Fruit fly (Drosophila melanogaster): Measurements from ENCODE around the gene CG10375.

Gene CG10375

DNA sequence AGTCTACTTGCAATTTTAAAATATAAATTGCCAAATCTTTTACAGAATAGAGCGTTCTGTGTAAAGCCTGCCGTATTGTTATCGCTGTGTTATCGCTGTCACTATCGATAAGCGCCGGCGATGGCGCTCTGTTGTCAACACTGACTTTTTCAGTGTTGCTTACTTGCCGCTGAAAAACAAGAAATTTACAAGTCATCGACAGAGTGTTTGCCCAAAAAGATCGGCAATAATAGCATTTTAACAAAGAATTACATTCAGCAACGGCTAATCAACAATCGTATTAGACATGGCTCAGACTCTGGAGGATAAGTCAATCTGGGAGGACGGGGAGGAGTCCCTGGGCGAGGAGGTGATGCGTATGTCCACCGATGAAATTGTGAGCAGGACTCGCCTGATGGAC is 14.8 kb upstream of the CG10375 start, which contains the start of the genes RanBP3 and Rpt5 (continued):
- peak; percentile 83 for TF ChIP-seq slbo (GFP tag; IDR thresholded peaks at IDR 0.05)
- TF ChIP-seq CG9932 (GFP tag; IDR thresholded peaks at IDR 0.05): peak; percentile 83
- TF ChIP-seq CG9876 (GFP tag; optimal IDR thresholded peaks at IDR 0.05): no peak
- peak; percentile 85 for TF ChIP-seq CG2116 (GFP tag; optimal IDR thresholded peaks at IDR 0.05)
- TF ChIP-seq pan (optimal IDR thresholded peaks at IDR 0.05): no peak
- TF ChIP-seq pan (GFP tag; optimal IDR thresholded peaks at IDR 0.05 in 1 of 2, IDR thresholded peaks at IDR 0.05 in 1 of 2): no peak
- TF ChIP-seq zf30C (GFP tag; optimal IDR thresholded peaks at IDR 0.05): no peak
- no peak for TF ChIP-seq ranshi (GFP tag; IDR thresholded peaks at IDR 0.05)
- TF ChIP-seq Dbx (GFP tag; IDR thresholded peaks at IDR 0.05): peak; percentile 59; the same call in 2 of the 3 replicates
- TF ChIP-seq CG17361 (GFP tag; IDR thresholded peaks at IDR 0.05): no peak
- peak; percentile 3 for TF ChIP-seq CG4820 (GFP tag; optimal IDR thresholded peaks at IDR 0.05)
- peak; percentile 66 for TF ChIP-seq Doc3 (GFP tag; IDR thresholded peaks at IDR 0.05; ENCODE audit: partially characterized antibody)
- peak; percentile 45 to 68 for TF ChIP-seq Pdp1 (GFP tag; optimal IDR thresholded peaks at IDR 0.05)
- TF ChIP-seq p53 (GFP tag; optimal IDR thresholded peaks at IDR 0.05): peak; percentile 32
- no peak for TF ChIP-seq Lim3 (GFP tag; IDR thresholded peaks at IDR 0.05)
- TF ChIP-seq Max (GFP tag; optimal IDR thresholded peaks at IDR 0.05): peak; percentile 27
- no peak for TF ChIP-seq Awh (GFP tag; IDR thresholded peaks at IDR 0.05)
- TF ChIP-seq CG11723 (GFP tag; optimal IDR thresholded peaks at IDR 0.05): no peak
- TF ChIP-seq Opbp (GFP tag; IDR thresholded peaks at IDR 0.05; ENCODE audit: partially characterized antibody): peak; percentile 90
- TF ChIP-seq Myb (GFP tag; optimal IDR thresholded peaks at IDR 0.05): peak; percentile 60
- TF ChIP-seq pfk (GFP tag; optimal IDR thresholded peaks at IDR 0.05): no peak
- TF ChIP-seq oc (tag; optimal IDR thresholded peaks at IDR 0.05): no peak
- TF ChIP-seq ken (GFP tag; IDR thresholded peaks at IDR 0.05): peak; percentile 62; the same call in 1 of the 3 replicates
- no peak for TF ChIP-seq CG8290 (GFP tag; optimal IDR thresholded peaks at IDR 0.05)
- no peak for TF ChIP-seq CG8290 (tag; optimal IDR thresholded peaks at IDR 0.05)
- peak; percentile 30; the same call in 1 of the 2 replicates for TF ChIP-seq chm (GFP tag; IDR thresholded peaks at IDR 0.05)
- TF ChIP-seq gfzf (GFP tag; optimal IDR thresholded peaks at IDR 0.05): peak; percentile 27
- peak; percentile 62 for TF ChIP-seq nom (GFP tag; optimal IDR thresholded peaks at IDR 0.05)
- TF ChIP-seq phol (tag; optimal IDR thresholded peaks at IDR 0.05): peak; percentile 61
- peak; percentile 49; the same call in 2 of the 3 replicates for TF ChIP-seq row (GFP tag; IDR thresholded peaks at IDR 0.05)
- no peak for TF ChIP-seq sens-2 (GFP tag; IDR thresholded peaks at IDR 0.05)
- TF ChIP-seq ac (GFP tag; optimal IDR thresholded peaks at IDR 0.05): no peak
- TF ChIP-seq CG10543 (GFP tag; optimal IDR thresholded peaks at IDR 0.05): no peak
- no peak for TF ChIP-seq CG15269 (tag; optimal IDR thresholded peaks at IDR 0.05)
- TF ChIP-seq Blimp-1 (GFP tag; optimal IDR thresholded peaks at IDR 0.05): no peak
- TF ChIP-seq Ptx1 (GFP tag; IDR thresholded peaks at IDR 0.05): 0 out of 2 replicates have a peak, but pooled peaks have one; percentile 9
- TF ChIP-seq sug (tag; optimal IDR thresholded peaks at IDR 0.05): no peak
- TF ChIP-seq Ets65A (GFP tag): peak; percentile 91
- no peak for TF ChIP-seq otp (GFP tag; IDR thresholded peaks at IDR 0.05)
- peak; percentile 83 for TF ChIP-seq Rfx (GFP tag; IDR thresholded peaks at IDR 0.05)
- peak; percentile 55 for TF ChIP-seq CG7987 (GFP tag; optimal IDR thresholded peaks at IDR 0.05)
- 0 out of 2 replicates have a peak, but pooled peaks have one; percentile 33 for TF ChIP-seq peb (GFP tag; IDR thresholded peaks at IDR 0.05)
- TF ChIP-seq Dip3 (GFP tag; optimal IDR thresholded peaks at IDR 0.05): peak; percentile 69
- TF ChIP-seq CG30431 (GFP tag; optimal IDR thresholded peaks at IDR 0.05): no peak
- TF ChIP-seq sens (GFP tag): peak; percentile 84
- TF ChIP-seq CG10321 (GFP tag; IDR thresholded peaks at IDR 0.05): no peak
- TF ChIP-seq CG10147 (GFP tag; optimal IDR thresholded peaks at IDR 0.05): peak; percentile 10
- TF ChIP-seq CG17612 (GFP tag; IDR thresholded peaks at IDR 0.05): peak; percentile 51; the same call in 1 of the 2 replicates
- TF ChIP-seq HLHmδ (GFP tag; optimal IDR thresholded peaks at IDR 0.05): no peak
- no peak for TF ChIP-seq CkIIα-i1 (GFP tag; IDR thresholded peaks at IDR 0.05)
- no peak for TF ChIP-seq CG31365 (tag; optimal IDR thresholded peaks at IDR 0.05)
- TF ChIP-seq gce (GFP tag; IDR thresholded peaks at IDR 0.05): peak; percentile 17; the same call in 1 of the 3 replicates

All from whole organism, embryonic.